Fruit fly (Drosophila melanogaster): ENCODE results near the gene CG9168.
A peak's percentile ranks its signal among the peaks of the same experiment; 100 is the strongest.

The CG9168 gene

dm6 chr3L:1457998-1458728, 47.3 kb downstream of the CG9168 start:
- TF ChIP-seq EcR (GFP tag; optimal IDR thresholded peaks at IDR 0.05): peak; percentile 21
- TF ChIP-seq CG9948 (tag; optimal IDR thresholded peaks at IDR 0.05): peak; percentile 6
- no peak for TF ChIP-seq CG8301 (tag; optimal IDR thresholded peaks at IDR 0.05)
- peak; percentile 74 for TF ChIP-seq Snoo (tag; optimal IDR thresholded peaks at IDR 0.05)
- TF ChIP-seq CG8159 (tag; optimal IDR thresholded peaks at IDR 0.05): peak; percentile 18

- TF ChIP-seq Pif1A (GFP tag; optimal IDR thresholded peaks at IDR 0.05) (no peak), rn (GFP tag; IDR thresholded peaks at IDR 0.05) (no peak), CG17806 (tag; optimal IDR thresholded peaks at IDR 0.05) (no peak), CG32121 (GFP tag; IDR thresholded peaks at IDR 0.05) (no peak)
Measured at dm6 chr3L:1461831-1462230, 51.0 kb downstream of the CG9168 start.

Measured in whole organism, pupa.